Worm (Caenorhabditis elegans) whole organism, L2 larva: ENCODE results near the gene dmd-10.

Source experiments
- ZK546.5 ChIP-seq: sonication (generic microtip); optimal IDR thresholded peaks from 2 replicates; lab custom pipeline; 2017; ENCODE audit warnings: missing biosample characterization, missing genetic modification characterization
- ama-1 ChIP-seq: fragments of 150-350 bp; optimal IDR thresholded peaks from 2 replicates; lab custom pipeline; 2018; ENCODE audit warnings: inconsistent platforms
- elt-1 ChIP-seq: fragments of 150-350 bp; optimal IDR thresholded peaks from 2 replicates; lab custom pipeline; 2014; ENCODE audit warnings: missing biosample characterization, missing genetic modification characterization
- nhr-11 ChIP-seq: fragments of 150-350 bp; optimal IDR thresholded peaks from 2 replicates; lab custom pipeline; 2014; ENCODE audit warnings: missing biosample characterization, missing genetic modification characterization
- nhr-23 ChIP-seq: fragments of 150-350 bp; optimal IDR thresholded peaks from 2 replicates; lab custom pipeline; 2014; ENCODE audit warnings: missing biosample characterization, missing genetic modification reagents, missing genetic modification characterization
- nhr-237 ChIP-seq: fragments of 150-350 bp; optimal IDR thresholded peaks from 2 replicates; lab custom pipeline; 2014; ENCODE audit warnings: missing biosample characterization, missing genetic modification characterization
- nhr-25 ChIP-seq: fragments of 150-350 bp; sonication (generic microtip); optimal IDR thresholded peaks from 3 replicates; lab custom pipeline; 2014; ENCODE audit warnings: missing biosample characterization, missing genetic modification characterization
- nhr-6 ChIP-seq: fragments of 150-350 bp; optimal IDR thresholded peaks from 2 replicates; lab custom pipeline; 2014; ENCODE audit warnings: missing biosample characterization, missing genetic modification characterization
- nhr-77 ChIP-seq: fragments of 150-350 bp; optimal IDR thresholded peaks from 2 replicates; lab custom pipeline; 2014; ENCODE audit warnings: missing biosample characterization, missing genetic modification characterization
- snpc-4 ChIP-seq: fragments of 150-350 bp; optimal IDR thresholded peaks from 2 replicates; lab custom pipeline; 2014; ENCODE audit warnings: missing biosample characterization, missing genetic modification characterization

DNA sequence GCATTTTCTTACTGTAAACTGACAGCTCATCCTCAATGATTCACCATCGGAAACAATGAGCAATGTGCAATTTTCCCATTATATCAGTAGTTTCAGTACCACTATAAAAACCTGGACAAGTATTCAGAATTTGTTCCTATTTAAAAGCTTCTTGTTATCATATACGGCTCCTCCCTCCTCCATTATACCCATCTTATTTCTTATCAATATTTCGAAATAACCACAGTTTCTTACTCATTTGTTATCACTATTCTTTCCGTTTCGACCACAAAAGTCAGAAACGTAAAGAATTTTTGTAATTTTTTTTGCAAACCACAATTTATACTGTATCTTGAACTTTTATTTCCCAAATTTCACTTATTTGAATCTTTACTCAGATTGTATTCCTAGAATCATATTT lies 31.6 kb upstream of the dmd-10 start:
- TF ChIP-seq snpc-4 (tag; lab: Kevin White, UChicago) (no peak), ZK546.5 (no peak), nhr-77 (tag; lab: Kevin White, UChicago) (no peak), ama-1 (lab: Kevin White, UChicago) (no peak), nhr-6 (tag; lab: Kevin White, UChicago) (no peak), elt-1 (tag; lab: Kevin White, UChicago) (no peak), nhr-23 (tag; lab: Kevin White, UChicago) (no peak), nhr-237 (tag; lab: Kevin White, UChicago) (no peak), nhr-11 (no peak), nhr-25 (tag; lab: Kevin White, UChicago) (no peak)
